Worm (Caenorhabditis elegans): Measurements from ENCODE around the gene F53C3.4.

Gene F53C3.4

ce11 chrII:3869601-3870000 is 31.6 kb upstream of the F53C3.4 start, which contains the start of gene oac-10:
TSS of gene oac-10 (plus strand) at chrII:3869901.
- TF ChIP-seq ets-4 (GFP tag; optimal IDR thresholded peaks at IDR 0.05) (no peak), hmg-20 (GFP tag; IDR thresholded peaks at IDR 0.05) (no peak)

ce11 chrII:3877127-3877526 is 24.1 kb upstream of the F53C3.4 start, which contains the start of gene nep-3:
TSS of gene nep-3 (minus strand) at chrII:3877227.
- TF ChIP-seq hrde-1 (tag; optimal IDR thresholded peaks at IDR 0.05; ENCODE audit: borderline replicate concordance) (no peak), Y53F4B.3 (GFP tag; IDR thresholded peaks at IDR 0.05) (no peak), F49E8.2 (tag; optimal IDR thresholded peaks at IDR 0.05; ENCODE audit: insufficient read depth) (no peak), hlh-12 (tag; optimal IDR thresholded peaks at IDR 0.05) (no peak), bed-1 (GFP tag; IDR thresholded peaks at IDR 0.05) (no peak), ztf-3 (GFP tag; optimal IDR thresholded peaks at IDR 0.05) (no peak), K11D2.4 (GFP tag; IDR thresholded peaks at IDR 0.05) (no peak), cebp-2 (GFP tag; IDR thresholded peaks at IDR 0.05) (no peak), ztf-22 (GFP tag; optimal IDR thresholded peaks at IDR 0.05) (no peak), ceh-40 (GFP tag; IDR thresholded peaks at IDR 0.05) (no peak), ZK185.1 (tag; optimal IDR thresholded peaks at IDR 0.05; ENCODE audit: poor library complexity, severe bottlenecking) (no peak), let-607 (tag; optimal IDR thresholded peaks at IDR 0.05) (no peak), dpl-1 (GFP tag; optimal IDR thresholded peaks at IDR 0.05) (no peak), him-1 (tag; optimal IDR thresholded peaks at IDR 0.05) (no peak), ztf-26 (tag; optimal IDR thresholded peaks at IDR 0.05) (no peak), chd-7 (tag; optimal IDR thresholded peaks at IDR 0.05) (no peak), F23B12.7 (tag; optimal IDR thresholded peaks at IDR 0.05; ENCODE audit: insufficient read depth) (no peak), ceh-91 (GFP tag; IDR thresholded peaks at IDR 0.05) (no peak), F55B11.4 (tag; optimal IDR thresholded peaks at IDR 0.05; ENCODE audit: borderline replicate concordance, insufficient read depth) (no peak)

ce11 chrII:3877874-3878273 is 23.3 kb upstream of the F53C3.4 start, which contains the start of gene sdz-7:
TSS of gene sdz-7 (minus strand) at chrII:3877974.
- TF ChIP-seq pbrm-1 (GFP tag; IDR thresholded peaks at IDR 0.05) (no peak), nfya-2 (GFP tag; IDR thresholded peaks at IDR 0.05) (no peak), athp-1 (tag; optimal IDR thresholded peaks at IDR 0.05) (no peak), hsf-1 (GFP tag; IDR thresholded peaks at IDR 0.05) (no peak), ceh-100 (GFP tag; IDR thresholded peaks at IDR 0.05) (no peak), ztf-22 (GFP tag; optimal IDR thresholded peaks at IDR 0.05) (no peak), akir-1 (GFP tag; optimal IDR thresholded peaks at IDR 0.05) (no peak), B0336.3 (GFP tag; IDR thresholded peaks at IDR 0.05) (no peak), nfya-1 (tag; optimal IDR thresholded peaks at IDR 0.05; ENCODE audit: borderline replicate concordance, insufficient read depth) (no peak), let-607 (tag; optimal IDR thresholded peaks at IDR 0.05) (no peak), bed-2 (GFP tag; IDR thresholded peaks at IDR 0.05) (no peak), bed-1 (GFP tag; IDR thresholded peaks at IDR 0.05) (no peak)

- TF ChIP-seq F37B4.10 (GFP tag; IDR thresholded peaks at IDR 0.05) = no peak
These were observed 22.9 kb upstream of the F53C3.4 start, which contains the start of gene srh-250 for ce11 chrII:3878330-3878729. TSS of gene srh-250 (plus strand) at chrII:3878630.

- TF ChIP-seq lsl-1 (GFP tag; optimal IDR thresholded peaks at IDR 0.05) (no peak), ceh-27 (GFP tag; optimal IDR thresholded peaks at IDR 0.05) (no peak), hlh-26 (GFP tag; conservative IDR thresholded peaks at IDR 0.05) (no peak), aptf-3 (GFP tag; IDR thresholded peaks at IDR 0.05) (no peak), nhr-179 (tag; optimal IDR thresholded peaks at IDR 0.05) (no peak), ztf-3 (GFP tag; optimal IDR thresholded peaks at IDR 0.05) (no peak), pbrm-1 (GFP tag; IDR thresholded peaks at IDR 0.05) (no peak)
These were observed 21.3 kb upstream of the F53C3.4 start, which contains the start of gene nhr-166 for ce11 chrII:3879945-3880344. TSS of gene nhr-166 (plus strand) at chrII:3880245.

Measured in whole organism, young adult.